Fruit fly (Drosophila melanogaster): Measurements from ENCODE around the gene CCT2.

Gene CCT2

dm6 chrX:9106775-9107283 lies 17.5 kb downstream of the CCT2 start, which contains the start of gene Arfrp1 (continued):
- peak; percentile 83 for TF ChIP-seq Dll (GFP tag; IDR thresholded peaks at IDR 0.05; ENCODE audit: partially characterized antibody)
- TF ChIP-seq unc-4 (GFP tag; IDR thresholded peaks at IDR 0.05; ENCODE audit: partially characterized antibody) = peak; percentile 75
- TF ChIP-seq ro (GFP tag; IDR thresholded peaks at IDR 0.05) = no peak
- peak; percentile 51 for TF ChIP-seq MBD-R2 (GFP tag; IDR thresholded peaks at IDR 0.05)
- no peak for TF ChIP-seq CG17186 (GFP tag; optimal IDR thresholded peaks at IDR 0.05)
- TF ChIP-seq Pdp1 (GFP tag; optimal IDR thresholded peaks at IDR 0.05) = peak; percentile 15 to 26
- no peak for TF ChIP-seq seq (GFP tag; IDR thresholded peaks at IDR 0.05)
- peak; percentile 31 for TF ChIP-seq CG15514 (GFP tag; optimal IDR thresholded peaks at IDR 0.05)
- peak; percentile 61; the same call in 1 of the 2 replicates for TF ChIP-seq slbo (GFP tag; IDR thresholded peaks at IDR 0.05)
- peak; percentile 17 for TF ChIP-seq mam (GFP tag; optimal IDR thresholded peaks at IDR 0.05)
- TF ChIP-seq Antp (GFP tag; optimal IDR thresholded peaks at IDR 0.05) = no peak
- TF ChIP-seq TFAM (GFP tag; optimal IDR thresholded peaks at IDR 0.05) = no peak
- TF ChIP-seq CG10565 (GFP tag; optimal IDR thresholded peaks at IDR 0.05) = no peak
- no peak for TF ChIP-seq lov (optimal IDR thresholded peaks at IDR 0.05)
- no peak for TF ChIP-seq lov (GFP tag; IDR thresholded peaks at IDR 0.05)
- no peak for TF ChIP-seq CG15601 (tag; optimal IDR thresholded peaks at IDR 0.05)
- peak; percentile 12 for TF ChIP-seq CoRest (tag; optimal IDR thresholded peaks at IDR 0.05)
- TF ChIP-seq Dref (GFP tag; IDR thresholded peaks at IDR 0.05) = peak; percentile 43
- peak; percentile 15; the same call in 1 of the 2 replicates for TF ChIP-seq CG10366 (GFP tag; IDR thresholded peaks at IDR 0.05)
- peak; percentile 69; the same call in 2 of the 3 replicates for TF ChIP-seq Doc3 (GFP tag; IDR thresholded peaks at IDR 0.05; ENCODE audit: partially characterized antibody)
- TF ChIP-seq Ets97D (GFP tag; optimal IDR thresholded peaks at IDR 0.05) = peak; percentile 23
- TF ChIP-seq prd (optimal IDR thresholded peaks at IDR 0.05) = no peak
- peak; percentile 41; the same call in 1 of the 3 replicates for TF ChIP-seq prd (GFP tag; IDR thresholded peaks at IDR 0.05)
- TF ChIP-seq chinmo (GFP tag; IDR thresholded peaks at IDR 0.05; ENCODE audit: partially characterized antibody) = 0 out of 4 replicates have a peak, but pooled peaks have one; percentile 72
- peak; percentile 18 for TF ChIP-seq Hmx (GFP tag; optimal IDR thresholded peaks at IDR 0.05)
- TF ChIP-seq knrl (GFP tag; IDR thresholded peaks at IDR 0.05; ENCODE audit: partially characterized antibody) = peak; percentile 80
- TF ChIP-seq CG13775 (GFP tag; optimal IDR thresholded peaks at IDR 0.05) = peak; percentile 6
- no peak for TF ChIP-seq zf30C (GFP tag; optimal IDR thresholded peaks at IDR 0.05)
- TF ChIP-seq CG1602 (GFP tag; optimal IDR thresholded peaks at IDR 0.05) = peak; percentile 15
- TF ChIP-seq pfk (GFP tag; optimal IDR thresholded peaks at IDR 0.05) = no peak
- TF ChIP-seq CG11560 (tag; IDR thresholded peaks at IDR 0.05) = 0 out of 3 replicates have a peak, but pooled peaks have one; percentile 11
- no peak for TF ChIP-seq CG10147 (GFP tag; optimal IDR thresholded peaks at IDR 0.05)
- peak; percentile 80 for TF ChIP-seq Bgb (GFP tag; IDR thresholded peaks at IDR 0.05; ENCODE audit: partially characterized antibody)
- no peak for TF ChIP-seq crp (GFP tag; optimal IDR thresholded peaks at IDR 0.05)
- TF ChIP-seq ind (GFP tag; optimal IDR thresholded peaks at IDR 0.05) = peak; percentile 28
- no peak for TF ChIP-seq Spps (tag; optimal IDR thresholded peaks at IDR 0.05)
- 0 out of 3 replicates have a peak, but pooled peaks have one; percentile 11 for TF ChIP-seq CG34422 (GFP tag; IDR thresholded peaks at IDR 0.05)
- TF ChIP-seq sens (GFP tag) = peak; percentile 86
- peak; percentile 18 for TF ChIP-seq HmgZ (tag; optimal IDR thresholded peaks at IDR 0.05)
- TF ChIP-seq cad (GFP tag; optimal IDR thresholded peaks at IDR 0.05) = no peak
- peak; percentile 54 for TF ChIP-seq Med (GFP tag)
- no peak for TF ChIP-seq crol (GFP tag; IDR thresholded peaks at IDR 0.05)
- peak; percentile 32 for TF ChIP-seq exex (tag; optimal IDR thresholded peaks at IDR 0.05)
- TF ChIP-seq zen2 (GFP tag; IDR thresholded peaks at IDR 0.05; ENCODE audit: partially characterized antibody) = 0 out of 3 replicates have a peak, but pooled peaks have one; percentile 44
- TF ChIP-seq Mrtf (GFP tag; IDR thresholded peaks at IDR 0.05) = no peak
- TF ChIP-seq Opbp (GFP tag; IDR thresholded peaks at IDR 0.05; ENCODE audit: partially characterized antibody) = peak; percentile 90
- TF ChIP-seq sim (GFP tag; IDR thresholded peaks at IDR 0.05) = no peak
- TF ChIP-seq Lpt (GFP tag; optimal IDR thresholded peaks at IDR 0.05) = no peak
- no peak for TF ChIP-seq chm (GFP tag; IDR thresholded peaks at IDR 0.05)
- TF ChIP-seq sima (GFP tag; optimal IDR thresholded peaks at IDR 0.05) = no peak
